Worm (Caenorhabditis elegans) whole organism, L1 larva: Measurements from ENCODE around the gene Y110A2AR.1.

Experiments
- alr-1 ChIP-seq: fragments of 200-800 bp; sonication (Bioruptor generic); optimal IDR thresholded peaks from 2 replicates; lab custom pipeline; 2018; ENCODE audit warnings: borderline replicate concordance, mild to moderate bottlenecking, missing genetic modification characterization, missing compliant biosample characterization
- dpl-1 ChIP-seq, 3 experiments: fragments of 150-350 bp in 2 of 3; sonication (generic microtip) in 1 of 3; optimal IDR thresholded peaks; 2 replicates each; lab custom pipeline; 2014 to 2017; ENCODE audit warnings: missing biosample characterization in 3 of 3, missing genetic modification characterization in 3 of 3, missing genetic modification reagents in 3 of 3
- efl-1 ChIP-seq, 4 experiments: fragments of 150-350 bp; optimal IDR thresholded peaks in 3 of 4; peaks in 1 of 4; 1 replicate in 1 of 4; 2 replicates in 3 of 4; lab custom pipeline; 2014; ENCODE audit warnings: missing biosample characterization in 2 of 4, missing genetic modification characterization in 2 of 4, missing genetic modification reagents in 2 of 4
- elt-3 ChIP-seq, 6 experiments: fragments of 150-350 bp in 1 of 6; sonication (generic microtip); optimal IDR thresholded peaks; 2 replicates each; lab custom pipeline; 2017 to 2018; ENCODE audit warnings: missing biosample characterization in 6 of 6, missing genetic modification characterization in 6 of 6, inconsistent platforms in 1 of 6
- ets-5 ChIP-seq: fragments of 200-800 bp; sonication (Bioruptor generic); IDR thresholded peaks from 2 replicates; pipeline ENCODE4 v1.3.6; 2022; ENCODE audit warnings: missing genetic modification characterization, missing compliant biosample characterization
- fos-1 ChIP-seq: fragments of 150-350 bp; optimal IDR thresholded peaks from 2 replicates; lab custom pipeline; 2014; ENCODE audit warnings: missing biosample characterization, missing genetic modification characterization
- grh-1 ChIP-seq: fragments of 200-800 bp; sonication (Bioruptor generic); IDR thresholded peaks from 2 replicates; pipeline ENCODE4 v1.3.6; 2022; ENCODE audit warnings: missing genetic modification reagents, missing genetic modification characterization, missing compliant biosample characterization
- hlh-17 ChIP-seq: fragments of 200-800 bp; sonication (Bioruptor generic); optimal IDR thresholded peaks from 2 replicates; lab custom pipeline; 2018; ENCODE audit warnings: missing genetic modification characterization, mild to moderate bottlenecking, missing compliant biosample characterization, moderate library complexity, borderline replicate concordance
- jun-1 ChIP-seq: fragments of 150-350 bp; optimal IDR thresholded peaks from 2 replicates; lab custom pipeline; 2014; ENCODE audit warnings: missing biosample characterization, missing genetic modification reagents, missing genetic modification characterization
- lin-14 ChIP-seq: fragments of 200-800 bp; sonication (Bioruptor generic); optimal IDR thresholded peaks from 2 replicates; lab custom pipeline; 2018; ENCODE audit warnings: mild to moderate bottlenecking, missing genetic modification characterization, moderate library complexity, missing compliant biosample characterization
- lin-35 ChIP-seq, 2 experiments: fragments of 150-350 bp; optimal IDR thresholded peaks; 2 replicates each; lab custom pipeline; 2014; ENCODE audit warnings: missing biosample characterization in 2 of 2, missing genetic modification characterization in 2 of 2, missing genetic modification reagents in 2 of 2
- lir-3 ChIP-seq: sonication (generic microtip); optimal IDR thresholded peaks from 2 replicates; lab custom pipeline; 2016; ENCODE audit warnings: mild to moderate bottlenecking, missing genetic modification characterization, moderate library complexity, missing compliant biosample characterization; ENCODE audit not compliant: poor library complexity
- mab-9 ChIP-seq: fragments of 200-800 bp; sonication (Bioruptor generic); IDR thresholded peaks from 2 replicates; pipeline ENCODE4 v1.3.6; 2022; ENCODE audit warnings: missing genetic modification reagents, missing genetic modification characterization, missing compliant biosample characterization
- nhr-237 ChIP-seq: fragments of 150-350 bp; optimal IDR thresholded peaks from 2 replicates; lab custom pipeline; 2014; ENCODE audit warnings: missing biosample characterization, missing genetic modification characterization
- nhr-47 ChIP-seq: sonication (generic microtip); optimal IDR thresholded peaks from 2 replicates; lab custom pipeline; 2016; ENCODE audit warnings: mild to moderate bottlenecking, missing genetic modification characterization, moderate library complexity, missing compliant biosample characterization
- nhr-71 ChIP-seq: sonication (generic microtip); optimal IDR thresholded peaks from 2 replicates; lab custom pipeline; 2016; ENCODE audit warnings: mild to moderate bottlenecking, missing genetic modification characterization, moderate library complexity, missing compliant biosample characterization
- nhr-84 ChIP-seq: sonication (generic microtip); optimal IDR thresholded peaks from 2 replicates; lab custom pipeline; 2017; ENCODE audit warnings: missing biosample characterization, missing genetic modification characterization
- nhr-85 ChIP-seq: sonication (generic microtip); peaks from one replicate; lab custom pipeline; 2016; ENCODE audit warnings: missing genetic modification characterization, inconsistent platforms, missing compliant biosample characterization
- pqm-1 ChIP-seq: sonication (generic microtip); optimal IDR thresholded peaks from 3 replicates; lab custom pipeline; 2017; ENCODE audit warnings: missing biosample characterization, missing genetic modification characterization
- snpc-4 ChIP-seq: fragments of 150-350 bp; optimal IDR thresholded peaks from 2 replicates; lab custom pipeline; 2014; ENCODE audit warnings: missing biosample characterization, missing genetic modification characterization
- sptf-1 ChIP-seq: fragments of 150-350 bp; optimal IDR thresholded peaks from 2 replicates; lab custom pipeline; 2014; ENCODE audit warnings: missing biosample characterization, missing genetic modification characterization
- sup-37 ChIP-seq: fragments of 200-800 bp; sonication (Bioruptor generic); optimal IDR thresholded peaks from 2 replicates; lab custom pipeline; 2018; ENCODE audit warnings: mild to moderate bottlenecking, missing genetic modification characterization, missing compliant biosample characterization
- tbx-2 ChIP-seq: sonication (generic microtip); optimal IDR thresholded peaks from 2 replicates; lab custom pipeline; 2016; ENCODE audit warnings: missing genetic modification characterization, missing compliant biosample characterization
- unc-130 ChIP-seq: fragments of 150-350 bp; optimal IDR thresholded peaks from 2 replicates; lab custom pipeline; 2017; ENCODE audit warnings: missing biosample characterization, missing genetic modification characterization, inconsistent platforms
- unc-86 ChIP-seq: sonication (generic microtip); optimal IDR thresholded peaks from 2 replicates; lab custom pipeline; 2016; ENCODE audit warnings: missing genetic modification characterization, missing compliant biosample characterization
- vab-15 ChIP-seq: sonication (generic microtip); optimal IDR thresholded peaks from 2 replicates; lab custom pipeline; 2017; ENCODE audit warnings: missing genotype, mild to moderate bottlenecking, missing genetic modification characterization, missing compliant biosample characterization

The Y110A2AR.1 gene

ce11 chrII:2922782-2923181 is 3.3 kb downstream of the Y110A2AR.1 start:
- no peak for TF ChIP-seq dpl-1 (GFP tag; optimal IDR thresholded peaks at IDR 0.05; lab: Kevin White, UChicago)
- no peak for TF ChIP-seq snpc-4 (tag; lab: Kevin White, UChicago)
- TF ChIP-seq vab-15 (tag; lab: Kevin White, UChicago): no peak
- no peak for TF ChIP-seq nhr-47 (tag; lab: Kevin White, UChicago)
- no peak for TF ChIP-seq alr-1 (tag; lab: Kevin White, UChicago)
- TF ChIP-seq pqm-1 (tag; lab: Kevin White, UChicago): no peak
- TF ChIP-seq fos-1 (tag; lab: Kevin White, UChicago): no peak
- TF ChIP-seq lin-14: no peak
- no peak for TF ChIP-seq grh-1 (GFP tag; lab: Robert Waterston, UW)
- no peak for TF ChIP-seq nhr-84 (tag; lab: Kevin White, UChicago)

DNA sequence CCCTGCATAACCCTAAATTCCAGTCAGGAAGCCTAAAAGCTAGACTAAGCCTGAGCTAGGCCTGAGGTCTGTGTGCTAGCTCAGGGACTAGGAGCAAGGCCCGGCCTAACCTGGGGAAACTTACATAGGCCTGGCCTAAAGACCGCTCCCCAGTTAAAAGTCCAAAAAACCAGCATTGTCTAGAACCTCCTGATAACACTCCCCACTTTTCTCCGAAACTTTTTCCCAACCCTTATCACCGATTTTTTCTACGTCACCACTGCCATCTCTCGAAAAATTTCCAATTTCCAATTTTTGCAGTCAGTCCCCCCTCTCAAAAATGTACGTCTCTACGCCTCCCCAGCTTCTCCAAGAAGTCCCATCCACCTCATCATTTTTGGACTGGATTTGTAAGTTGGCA is 4.1 kb downstream of the Y110A2AR.1 start, which contains the start of gene ZK355.2:
TSS of gene ZK355.2 (plus strand) at position 301 of the 400 bp plus-strand sequence.
- no peak for TF ChIP-seq mab-9 (GFP tag; lab: Robert Waterston, UW)
- TF ChIP-seq pqm-1 (tag; lab: Kevin White, UChicago): peak; percentile 50

ce11 chrII:2925032-2925431 is 5.5 kb downstream of the Y110A2AR.1 start:
- TF ChIP-seq sptf-1 (tag; lab: Kevin White, UChicago): no peak
- no peak for TF ChIP-seq unc-130 (tag; lab: Kevin White, UChicago)
- TF ChIP-seq elt-3 (tag; optimal IDR thresholded peaks at IDR 0.05; lab: Kevin White, UChicago): no peak
- TF ChIP-seq nhr-71 (tag; lab: Kevin White, UChicago): no peak
- TF ChIP-seq lir-3 (tag; lab: Kevin White, UChicago): no peak
- no peak for TF ChIP-seq nhr-237 (tag; lab: Kevin White, UChicago)
- TF ChIP-seq efl-1 (optimal IDR thresholded peaks at IDR 0.05; lab: Kevin White, UChicago): no peak
- peak in 1 of 2 experiments; percentile 18 for TF ChIP-seq efl-1 (GFP tag; optimal IDR thresholded peaks at IDR 0.05 in 1 of 2; lab: Kevin White, UChicago)
- no peak for TF ChIP-seq unc-86

ce11 chrII:2925806-2926558 is 6.5 kb downstream of the Y110A2AR.1 start:
- no peak for TF ChIP-seq efl-1 (optimal IDR thresholded peaks at IDR 0.05; lab: Kevin White, UChicago)
- peak in 1 of 2 experiments; percentile 51 for TF ChIP-seq efl-1 (GFP tag; optimal IDR thresholded peaks at IDR 0.05 in 1 of 2; lab: Kevin White, UChicago)
- no peak for TF ChIP-seq lin-35 (GFP tag; optimal IDR thresholded peaks at IDR 0.05; lab: Kevin White, UChicago)
- TF ChIP-seq nhr-85 (tag; lab: Kevin White, UChicago): no peak

ce11 chrII:2927533-2927932 is 8.0 kb downstream of the Y110A2AR.1 start, which contains the start of the genes ZK355.3 and ZK355.8:
TSS of gene ZK355.3 (minus strand) at chrII:2927633.
TSS of gene ZK355.8 (plus strand) at chrII:2927804.
- no peak for TF ChIP-seq hlh-17 (GFP tag; lab: Kevin White, UChicago)
- TF ChIP-seq tbx-2 (tag; lab: Kevin White, UChicago): no peak
- TF ChIP-seq nhr-237 (tag; lab: Kevin White, UChicago): no peak
- TF ChIP-seq sup-37 (GFP tag; lab: Kevin White, UChicago): no peak
- no peak for TF ChIP-seq fos-1 (tag; lab: Kevin White, UChicago)
- no peak for TF ChIP-seq nhr-85 (tag; lab: Kevin White, UChicago)

ce11 chrII:2929846-2930245 is 10.3 kb downstream of the Y110A2AR.1 start:
- no peak for TF ChIP-seq efl-1 (optimal IDR thresholded peaks at IDR 0.05; lab: Kevin White, UChicago)
- TF ChIP-seq efl-1 (GFP tag; optimal IDR thresholded peaks at IDR 0.05 in 1 of 2; lab: Kevin White, UChicago): peak in 1 of 2 experiments; percentile 25
- TF ChIP-seq jun-1 (tag; lab: Kevin White, UChicago): no peak
- no peak for TF ChIP-seq ets-5
